Worm (Caenorhabditis elegans) whole organism, L4 larva: ENCODE data around the gene tat-4.
A peak's percentile ranks its signal among the peaks of the same experiment; 100 is the strongest.

ENCODE experiments used
- F44E2.7 ChIP-seq: fragments of 200-800 bp; sonication (Bioruptor generic); IDR thresholded peaks from 2 replicates; pipeline ENCODE4 v2.1.2; 2022; ENCODE audit warnings: missing genetic modification characterization, missing compliant biosample characterization
- F49E8.2 ChIP-seq: sonication (generic microtip); optimal IDR thresholded peaks from 2 replicates; lab custom pipeline; 2016; ENCODE audit warnings: missing compliant biosample characterization, mild to moderate bottlenecking, missing genetic modification characterization, borderline replicate concordance
- R02D3.7 ChIP-seq: fragments of 150-350 bp; sonication (generic microtip); optimal IDR thresholded peaks from 3 replicates; lab custom pipeline; 2014; ENCODE audit warnings: missing biosample characterization, missing genetic modification characterization
- T26A8.4 ChIP-seq: fragments of 200-800 bp; sonication (Bioruptor generic); IDR thresholded peaks from 2 replicates; pipeline ENCODE4 v1.3.6; 2022; ENCODE audit warnings: missing genetic modification characterization, missing compliant biosample characterization
- Y105C5A.15 ChIP-seq: fragments of 200-800 bp; sonication (Bioruptor generic); IDR thresholded peaks from 2 replicates; pipeline ENCODE4 v1.3.6; 2022; ENCODE audit warnings: missing genetic modification characterization, missing compliant biosample characterization
- Y48G9A.11 ChIP-seq: fragments of 200-800 bp; sonication (Bioruptor generic); IDR thresholded peaks from 2 replicates; pipeline ENCODE4 v1.3.6; 2022; ENCODE audit warnings: missing genetic modification reagents, missing genetic modification characterization, missing compliant biosample characterization
- Y5F2A.4 ChIP-seq: fragments of 200-800 bp; sonication (Bioruptor generic); optimal IDR thresholded peaks from 2 replicates; lab custom pipeline; 2018; ENCODE audit warnings: mild to moderate bottlenecking, missing genetic modification characterization, missing compliant biosample characterization
- aha-1 ChIP-seq: fragments of 150-350 bp; peaks from one replicate; lab custom pipeline; 2014; ENCODE audit warnings: missing biosample characterization, missing genetic modification characterization
- ama-1 ChIP-seq: fragments of 150-350 bp; optimal IDR thresholded peaks from 2 replicates; lab custom pipeline; 2014; ENCODE audit warnings: inconsistent platforms, mixed read lengths
- ceh-32 ChIP-seq: sonication (generic microtip); optimal IDR thresholded peaks from 2 replicates; lab custom pipeline; 2016; ENCODE audit warnings: mild to moderate bottlenecking, missing genetic modification characterization, missing compliant biosample characterization; ENCODE audit not compliant: poor library complexity
- ceh-82 ChIP-seq: sonication (generic microtip); optimal IDR thresholded peaks from 2 replicates; lab custom pipeline; 2017; ENCODE audit warnings: missing biosample characterization, missing genetic modification characterization
- ctbp-1 ChIP-seq: fragments of 200-800 bp; sonication (Bioruptor generic); IDR thresholded peaks from 2 replicates; pipeline ENCODE4 v1.3.6; 2022; ENCODE audit warnings: missing genetic modification reagents, missing genetic modification characterization, missing compliant biosample characterization
- daf-8 ChIP-seq: fragments of 200-800 bp; sonication (Bioruptor generic); IDR thresholded peaks from 2 replicates; pipeline ENCODE4 v1.3.6; 2022; ENCODE audit warnings: missing genetic modification characterization, missing compliant biosample characterization
- dmd-6 ChIP-seq: fragments of 200-800 bp; sonication (Bioruptor generic); IDR thresholded peaks from 2 replicates; pipeline ENCODE4 v1.3.6; 2022; ENCODE audit warnings: missing genetic modification reagents, missing genetic modification characterization, missing compliant biosample characterization
- dmd-8 ChIP-seq: fragments of 200-800 bp; sonication (Bioruptor generic); IDR thresholded peaks from 2 replicates; pipeline ENCODE4 v1.3.6; 2022; ENCODE audit warnings: missing genetic modification characterization, missing compliant biosample characterization
- dpl-1 ChIP-seq: fragments of 150-350 bp; optimal IDR thresholded peaks from 2 replicates; lab custom pipeline; 2014; ENCODE audit warnings: missing biosample characterization, missing genetic modification reagents, missing genetic modification characterization
- duxl-1 ChIP-seq: sonication (generic microtip); optimal IDR thresholded peaks from 2 replicates; lab custom pipeline; 2016; ENCODE audit warnings: mild to moderate bottlenecking, missing genetic modification characterization, moderate library complexity, missing compliant biosample characterization; ENCODE audit not compliant: poor library complexity
- egl-27 ChIP-seq: sonication (generic microtip); optimal IDR thresholded peaks from 3 replicates; lab custom pipeline; 2017; ENCODE audit warnings: missing biosample characterization, missing genetic modification reagents, missing genetic modification characterization
- egl-43 ChIP-seq: fragments of 200-800 bp; sonication (Bioruptor generic); IDR thresholded peaks from 2 replicates; pipeline ENCODE4 v1.3.6; 2022; ENCODE audit warnings: missing genetic modification reagents, missing genetic modification characterization, missing compliant biosample characterization
- fos-1 ChIP-seq: fragments of 150-350 bp; optimal IDR thresholded peaks from 2 replicates; lab custom pipeline; 2014; ENCODE audit warnings: missing biosample characterization, missing genetic modification characterization
- hlh-30 ChIP-seq: sonication (generic microtip); optimal IDR thresholded peaks from 2 replicates; lab custom pipeline; 2017; ENCODE audit warnings: antibody characterized with exemption, mild to moderate bottlenecking, missing genetic modification characterization, missing compliant biosample characterization; ENCODE audit not compliant: insufficient read depth
- lim-7 ChIP-seq: fragments of 200-800 bp; sonication (Bioruptor generic); IDR thresholded peaks from 2 replicates; pipeline ENCODE4 v1.3.6; 2022; ENCODE audit warnings: missing genetic modification characterization, missing compliant biosample characterization
- lin-13 ChIP-seq: fragments of 150-350 bp; optimal IDR thresholded peaks from 2 replicates; lab custom pipeline; 2014; ENCODE audit warnings: missing biosample characterization, missing genetic modification reagents, missing genetic modification characterization
- lin-15B ChIP-seq: fragments of 150-350 bp; sonication (generic microtip); optimal IDR thresholded peaks from 3 replicates; lab custom pipeline; 2014; ENCODE audit warnings: missing biosample characterization, missing genetic modification characterization
- lin-38 ChIP-seq: fragments of 200-800 bp; sonication (Bioruptor generic); IDR thresholded peaks from 2 replicates; pipeline ENCODE4 v1.3.6; 2022; ENCODE audit warnings: missing genetic modification reagents, missing genetic modification characterization, missing compliant biosample characterization
- lin-39 ChIP-seq: fragments of 150-350 bp; optimal IDR thresholded peaks from 2 replicates; lab custom pipeline; 2014; ENCODE audit warnings: missing biosample characterization, missing genetic modification reagents, missing genetic modification characterization
- madf-9 ChIP-seq: fragments of 200-800 bp; sonication (Bioruptor generic); conservative IDR thresholded peaks from 2 replicates; pipeline ENCODE4 v1.3.6; 2022; ENCODE audit warnings: missing genetic modification reagents, missing genetic modification characterization, missing compliant biosample characterization
- mep-1 ChIP-seq: fragments of 150-350 bp; sonication (generic microtip); optimal IDR thresholded peaks from 3 replicates; lab custom pipeline; 2014; ENCODE audit warnings: missing biosample characterization, missing genetic modification characterization
- mes-2 ChIP-seq: sonication (generic microtip); optimal IDR thresholded peaks from 2 replicates; lab custom pipeline; 2016; ENCODE audit warnings: missing genotype, mild to moderate bottlenecking, missing genetic modification characterization, missing compliant biosample characterization; ENCODE audit not compliant: poor library complexity, severe bottlenecking
- mxl-3 ChIP-seq: fragments of 200-800 bp; sonication (Bioruptor generic); optimal IDR thresholded peaks from 2 replicates; lab custom pipeline; 2018; ENCODE audit warnings: mild to moderate bottlenecking, missing genetic modification characterization, missing compliant biosample characterization
- nhr-10 ChIP-seq: fragments of 150-350 bp; optimal IDR thresholded peaks from 2 replicates; lab custom pipeline; 2014; ENCODE audit warnings: missing biosample characterization, missing genetic modification characterization
- nhr-111 ChIP-seq: fragments of 200-800 bp; sonication (Bioruptor generic); optimal IDR thresholded peaks from 2 replicates; lab custom pipeline; 2018; ENCODE audit warnings: mild to moderate bottlenecking, missing genetic modification characterization, missing compliant biosample characterization
- nhr-41 ChIP-seq: fragments of 200-800 bp; sonication (Bioruptor generic); IDR thresholded peaks from 2 replicates; pipeline ENCODE4 v1.3.6; 2022; ENCODE audit warnings: missing genetic modification reagents, missing genetic modification characterization, missing compliant biosample characterization
- nhr-42 ChIP-seq: fragments of 200-800 bp; sonication (Bioruptor generic); IDR thresholded peaks from 2 replicates; pipeline ENCODE4 v1.3.6; 2022; ENCODE audit warnings: missing genetic modification characterization, missing compliant biosample characterization
- nhr-6 ChIP-seq: fragments of 150-350 bp; optimal IDR thresholded peaks from 2 replicates; lab custom pipeline; 2014; ENCODE audit warnings: missing biosample characterization, missing genetic modification characterization
- nhr-76 ChIP-seq: fragments of 150-350 bp; optimal IDR thresholded peaks from 2 replicates; lab custom pipeline; 2014; ENCODE audit warnings: missing biosample characterization, missing genetic modification characterization
- nhr-77 ChIP-seq: fragments of 150-350 bp; optimal IDR thresholded peaks from 2 replicates; lab custom pipeline; 2014; ENCODE audit warnings: missing biosample characterization, missing genetic modification characterization
- pha-4 ChIP-seq, 2 experiments: fragments of 150-350 bp in 1 of 2; fragments of 200-800 bp in 1 of 2; sonication (Bioruptor generic) in 1 of 2; IDR thresholded peaks in 1 of 2; optimal IDR thresholded peaks in 1 of 2; 2 replicates each; pipeline versions ENCODE4 v1.3.6 to Lab custom; 2014 to 2022; ENCODE audit warnings: missing genetic modification characterization in 2 of 2, missing genetic modification reagents in 2 of 2, missing biosample characterization in 1 of 2, missing compliant biosample characterization in 1 of 2
- pqm-1 ChIP-seq: sonication (generic microtip); optimal IDR thresholded peaks from 2 replicates; lab custom pipeline; 2017; ENCODE audit warnings: missing biosample characterization, missing genetic modification characterization
- set-16 ChIP-seq: fragments of 200-800 bp; sonication (Bioruptor generic); IDR thresholded peaks from 2 replicates; pipeline ENCODE4 v1.3.6; 2022; ENCODE audit warnings: missing genetic modification reagents, missing genetic modification characterization, missing compliant biosample characterization
- spr-1 ChIP-seq: sonication (generic microtip); optimal IDR thresholded peaks from 2 replicates; lab custom pipeline; 2016; ENCODE audit warnings: mild to moderate bottlenecking, missing genetic modification characterization, missing compliant biosample characterization
- tag-97 ChIP-seq: fragments of 200-800 bp; sonication (Bioruptor generic); IDR thresholded peaks from 2 replicates; pipeline ENCODE4 v1.3.6; 2022; ENCODE audit warnings: missing genetic modification characterization, missing compliant biosample characterization
- unc-130 ChIP-seq: sonication (generic microtip); optimal IDR thresholded peaks from 2 replicates; lab custom pipeline; 2016; ENCODE audit warnings: missing genetic modification reagents, missing genetic modification characterization, missing compliant biosample characterization
- unc-39 ChIP-seq: sonication (generic microtip); optimal IDR thresholded peaks from 2 replicates; lab custom pipeline; 2017; ENCODE audit warnings: missing biosample characterization, missing genetic modification characterization
- vab-7 ChIP-seq: fragments of 200-800 bp; sonication (Bioruptor generic); IDR thresholded peaks from 2 replicates; pipeline ENCODE4 v1.3.6; 2022; ENCODE audit warnings: missing genetic modification reagents, missing genetic modification characterization, missing compliant biosample characterization
- zfp-2 ChIP-seq: sonication (generic microtip); optimal IDR thresholded peaks from 2 replicates; lab custom pipeline; 2016; ENCODE audit warnings: mild to moderate bottlenecking, missing genetic modification characterization, missing compliant biosample characterization
- zip-2 ChIP-seq: fragments of 150-350 bp; optimal IDR thresholded peaks from 2 replicates; lab custom pipeline; 2014; ENCODE audit warnings: missing biosample characterization, missing genetic modification characterization

tat-4 gene

DNA sequence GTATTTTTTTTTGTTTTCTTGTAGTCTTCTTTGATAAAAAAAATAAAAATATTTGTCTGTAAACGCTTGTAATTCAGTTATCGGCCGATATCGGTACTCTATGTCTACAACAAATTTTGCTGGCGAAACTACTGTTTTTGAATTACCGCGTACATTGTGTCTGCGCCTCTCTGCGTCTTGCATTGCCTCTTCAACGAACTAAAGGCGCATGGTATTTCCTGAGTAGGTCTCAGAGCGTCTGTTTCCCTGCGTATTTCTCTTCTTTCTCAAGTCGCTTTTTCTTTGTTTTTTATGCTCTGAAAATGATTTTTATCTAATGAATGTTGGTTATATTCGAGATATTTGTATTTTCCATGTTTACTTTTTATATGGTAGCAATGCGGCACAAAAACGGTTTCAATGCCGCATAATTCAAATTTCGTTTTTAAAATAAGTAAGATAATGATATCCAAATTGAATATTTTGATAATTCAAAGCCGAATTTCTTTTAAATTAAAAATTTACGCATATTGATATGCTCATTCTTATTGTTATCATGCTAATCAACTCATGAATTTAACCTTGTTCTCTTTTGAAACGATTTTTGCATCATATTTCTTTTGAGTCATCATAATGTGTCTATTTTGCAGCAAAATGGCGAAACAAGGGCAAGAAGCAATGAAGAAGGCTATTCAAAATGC, 6.8 kb upstream of the tat-4 start, which contains the start of gene phb-2 (continued):
- TF ChIP-seq zip-2 (tag; lab: Kevin White, UChicago), result no peak
- no peak for TF ChIP-seq tag-97 (GFP tag; lab: Robert Waterston, UW)
- no peak for TF ChIP-seq daf-8 (GFP tag; lab: Robert Waterston, UW)
- TF ChIP-seq F44E2.7, result no peak
- no peak for TF ChIP-seq lin-39 (tag; lab: Kevin White, UChicago)
- TF ChIP-seq lin-13, result peak; percentile 63
- peak; percentile 38 for TF ChIP-seq dmd-6
- peak; percentile 79 for TF ChIP-seq nhr-6 (tag; lab: Kevin White, UChicago)
- peak; percentile 76 for TF ChIP-seq mep-1 (tag; lab: Kevin White, UChicago)
- no peak for TF ChIP-seq egl-27 (tag; lab: Kevin White, UChicago)
- no peak for TF ChIP-seq ceh-32 (tag; lab: Kevin White, UChicago)
- peak; percentile 55 for TF ChIP-seq unc-130 (GFP tag; lab: Kevin White, UChicago)
- TF ChIP-seq Y105C5A.15 (GFP tag; lab: Robert Waterston, UW), result no peak
- TF ChIP-seq Y48G9A.11 (GFP tag; lab: Robert Waterston, UW), result no peak
- no peak for TF ChIP-seq lim-7 (GFP tag; lab: Robert Waterston, UW)
- TF ChIP-seq aha-1 (tag; lab: Kevin White, UChicago), result peak; percentile 95
- no peak for TF ChIP-seq nhr-42 (GFP tag; lab: Robert Waterston, UW)
- no peak for TF ChIP-seq nhr-76 (tag; lab: Kevin White, UChicago)
- no peak for TF ChIP-seq nhr-41 (GFP tag; lab: Robert Waterston, UW)
- no peak for TF ChIP-seq zfp-2 (tag; lab: Kevin White, UChicago)
- TF ChIP-seq mxl-3 (GFP tag; lab: Kevin White, UChicago), result no peak
- TF ChIP-seq pqm-1 (tag; lab: Kevin White, UChicago), result no peak
- TF ChIP-seq, all 104 proteins: peak for 31

DNA sequence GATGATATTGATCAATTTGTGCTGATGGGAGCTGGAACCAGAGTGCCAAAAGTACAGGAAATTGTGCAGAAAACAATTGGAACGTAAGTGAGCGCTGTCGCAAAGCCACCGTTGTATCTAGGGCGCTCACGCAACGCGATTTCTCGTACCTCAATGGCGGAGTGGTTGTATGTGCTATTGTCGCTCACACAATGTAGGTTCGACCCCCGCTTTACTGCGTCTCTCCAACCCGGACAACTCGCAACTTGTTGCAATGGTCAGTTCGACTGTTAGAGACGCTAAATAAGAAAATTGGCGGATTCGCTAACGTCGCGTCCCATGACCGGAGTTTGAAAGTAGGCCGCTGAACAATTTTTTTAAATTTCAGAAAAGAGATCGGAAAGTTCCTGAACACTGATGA, 4.4 kb upstream of the tat-4 start:
- TF ChIP-seq nhr-41 (GFP tag; lab: Robert Waterston, UW), result 0 out of 2 replicates have a peak, but pooled peaks have one; percentile 16
- TF ChIP-seq madf-9 (GFP tag; lab: Robert Waterston, UW), result no peak
- TF ChIP-seq nhr-76 (tag; lab: Kevin White, UChicago), result no peak
- no peak for TF ChIP-seq T26A8.4 (GFP tag; lab: Robert Waterston, UW)
- TF ChIP-seq nhr-42 (GFP tag; lab: Robert Waterston, UW), result no peak
- TF ChIP-seq aha-1 (tag; lab: Kevin White, UChicago), result peak; percentile 59
- peak; percentile 45 for TF ChIP-seq spr-1 (tag; lab: Kevin White, UChicago)
- TF ChIP-seq duxl-1, result peak; percentile 18
- TF ChIP-seq nhr-77 (tag; lab: Kevin White, UChicago), result no peak
- peak; percentile 67 for TF ChIP-seq Y5F2A.4 (GFP tag; lab: Kevin White, UChicago)
- TF ChIP-seq lin-15B (tag; lab: Kevin White, UChicago), result no peak
- no peak for TF ChIP-seq fos-1
- no peak for TF ChIP-seq ceh-82 (tag; lab: Kevin White, UChicago)
- peak; percentile 70 for TF ChIP-seq lin-38
- peak; percentile 73 for TF ChIP-seq mes-2
- TF ChIP-seq Y105C5A.15 (GFP tag; lab: Robert Waterston, UW), result peak; percentile 21; the same call in 1 of the 2 replicates
- TF ChIP-seq dmd-6, result peak; percentile 38; the same call in 1 of the 2 replicates
- TF ChIP-seq F49E8.2 (tag; lab: Kevin White, UChicago), result peak; percentile 46
- no peak for TF ChIP-seq nhr-10 (tag; lab: Kevin White, UChicago)
- TF ChIP-seq nhr-111 (GFP tag; lab: Kevin White, UChicago), result peak; percentile 10
- TF ChIP-seq dpl-1 (GFP tag; lab: Kevin White, UChicago), result peak; percentile 40
- TF ChIP-seq ceh-32 (tag; lab: Kevin White, UChicago), result no peak
- no peak for TF ChIP-seq R02D3.7
- TF ChIP-seq hlh-30 (tag; lab: Kevin White, UChicago), result peak; percentile 48
- no peak for TF ChIP-seq lin-39 (tag; lab: Kevin White, UChicago)
- no peak; the same call in 1 of the 2 replicates for TF ChIP-seq vab-7 (GFP tag; lab: Robert Waterston, UW)
- peak; percentile 57; the same call in 1 of the 2 replicates for TF ChIP-seq pha-4 (GFP tag; IDR thresholded peaks at IDR 0.05; lab: Robert Waterston, UW)
- no peak for TF ChIP-seq pha-4 (tag; optimal IDR thresholded peaks at IDR 0.05; lab: Kevin White, UChicago)
- TF ChIP-seq egl-43, result no peak
- no peak for TF ChIP-seq F44E2.7
- TF ChIP-seq ama-1 (lab: Kevin White, UChicago), result no peak
- TF ChIP-seq dmd-8, result peak; percentile 78
- TF ChIP-seq unc-39 (tag; lab: Kevin White, UChicago), result no peak
- TF ChIP-seq ctbp-1 (GFP tag; lab: Robert Waterston, UW), result 0 out of 2 replicates have a peak, but pooled peaks have one; percentile 36
- peak; percentile 11; the same call in 1 of the 2 replicates for TF ChIP-seq set-16 (GFP tag; lab: Robert Waterston, UW)
